Fruit fly (Drosophila melanogaster): Measurements from ENCODE around the gene Mcr.

Mcr gene

dm6 chr2L:8034734-8035133 is 48.0 kb downstream of the Mcr start (continued):
- no peak for TF ChIP-seq Hr78 (GFP tag; optimal IDR thresholded peaks at IDR 0.05)
- TF ChIP-seq CTCF (GFP tag; optimal IDR thresholded peaks at IDR 0.05): no peak
- peak; percentile 68 for TF ChIP-seq CG14014 (GFP tag; IDR thresholded peaks at IDR 0.05)
- TF ChIP-seq gem (tag; optimal IDR thresholded peaks at IDR 0.05): peak; percentile 76
- peak; percentile 61; the same call in 1 of the 2 replicates for TF ChIP-seq CG6689 (GFP tag; IDR thresholded peaks at IDR 0.05)
- TF ChIP-seq en (GFP tag; optimal IDR thresholded peaks at IDR 0.05): no peak
- no peak for TF ChIP-seq CHES-1-like (GFP tag; optimal IDR thresholded peaks at IDR 0.05)
- TF ChIP-seq Nf-YC (tag; optimal IDR thresholded peaks at IDR 0.05): peak; percentile 32
- peak; percentile 16 for TF ChIP-seq shn (GFP tag; optimal IDR thresholded peaks at IDR 0.05)
- peak; percentile 1 for TF ChIP-seq CG2202 (tag; optimal IDR thresholded peaks at IDR 0.05)
- TF ChIP-seq CG8359 (GFP tag; optimal IDR thresholded peaks at IDR 0.05; ENCODE audit: borderline replicate concordance): no peak
- peak; percentile 63 for TF ChIP-seq CG17385 (GFP tag; optimal IDR thresholded peaks at IDR 0.05)
- no peak for TF ChIP-seq fd102C (GFP tag; optimal IDR thresholded peaks at IDR 0.05)
- no peak for TF ChIP-seq CG15073 (GFP tag; optimal IDR thresholded peaks at IDR 0.05)
- no peak for TF ChIP-seq CG6791 (GFP tag; IDR thresholded peaks at IDR 0.05; ENCODE audit: partially characterized antibody)
- peak; percentile 34 for TF ChIP-seq trem (tag; optimal IDR thresholded peaks at IDR 0.05)
- TF ChIP-seq CG7271 (tag; optimal IDR thresholded peaks at IDR 0.05): no peak
- peak; percentile 53 for TF ChIP-seq Meics (GFP tag; optimal IDR thresholded peaks at IDR 0.05)
- TF ChIP-seq CG7372 (GFP tag; IDR thresholded peaks at IDR 0.05): peak; percentile 68
- TF ChIP-seq row (GFP tag; IDR thresholded peaks at IDR 0.05): peak; percentile 85
- peak; percentile 74 for TF ChIP-seq Sox102F (GFP tag; optimal IDR thresholded peaks at IDR 0.05)
- TF ChIP-seq Mad (GFP tag; optimal IDR thresholded peaks at IDR 0.05): no peak
- no peak for TF ChIP-seq Scr (GFP tag; IDR thresholded peaks at IDR 0.05; ENCODE audit: partially characterized antibody)
- TF ChIP-seq CG15601 (tag; optimal IDR thresholded peaks at IDR 0.05): no peak
- TF ChIP-seq gcm (GFP tag; optimal IDR thresholded peaks at IDR 0.05): peak; percentile 61
- TF ChIP-seq CG30431 (GFP tag; optimal IDR thresholded peaks at IDR 0.05): peak; percentile 4
- no peak for TF ChIP-seq cg (GFP tag; optimal IDR thresholded peaks at IDR 0.05)
- no peak for TF ChIP-seq dati (GFP tag; IDR thresholded peaks at IDR 0.05)
- TF ChIP-seq cad (GFP tag; optimal IDR thresholded peaks at IDR 0.05): no peak
- TF ChIP-seq Taf1 (GFP tag; IDR thresholded peaks at IDR 0.05): 0 out of 2 replicates have a peak, but pooled peaks have one; percentile 7
- no peak for TF ChIP-seq repo (GFP tag; optimal IDR thresholded peaks at IDR 0.05)
- TF ChIP-seq CG6175 (GFP tag; IDR thresholded peaks at IDR 0.05): no peak
- peak; percentile 48; the same call in 1 of the 2 replicates for TF ChIP-seq CG17612 (GFP tag; IDR thresholded peaks at IDR 0.05)
- TF ChIP-seq gt (GFP tag; IDR thresholded peaks at IDR 0.05): no peak
- peak; percentile 37 for TF ChIP-seq tin (GFP tag; optimal IDR thresholded peaks at IDR 0.05)
- TF ChIP-seq CG14860 (GFP tag; IDR thresholded peaks at IDR 0.05; ENCODE audit: partially characterized antibody): no peak
- TF ChIP-seq disco-r (GFP tag; optimal IDR thresholded peaks at IDR 0.05): no peak
- no peak for TF ChIP-seq Mes4 (GFP tag; optimal IDR thresholded peaks at IDR 0.05)
- TF ChIP-seq Vsx1 (GFP tag; optimal IDR thresholded peaks at IDR 0.05): peak; percentile 1
- peak; percentile 31; the same call in 1 of the 2 replicates for TF ChIP-seq CG9932 (GFP tag; IDR thresholded peaks at IDR 0.05)
- peak; percentile 88 for TF ChIP-seq CG11696 (GFP tag; IDR thresholded peaks at IDR 0.05)
- TF ChIP-seq sd (tag; optimal IDR thresholded peaks at IDR 0.05): no peak
- TF ChIP-seq chm (GFP tag; IDR thresholded peaks at IDR 0.05): peak; percentile 67; the same call in 1 of the 2 replicates
- peak; percentile 36 for TF ChIP-seq CG15696 (tag; optimal IDR thresholded peaks at IDR 0.05)
- peak; percentile 72 for TF ChIP-seq esg (GFP tag; conservative IDR thresholded peaks at IDR 0.05)
- no peak; the same call in 1 of the 2 replicates for TF ChIP-seq Ravus (GFP tag; IDR thresholded peaks at IDR 0.05)
- peak; percentile 23 for TF ChIP-seq CG18476 (GFP tag; optimal IDR thresholded peaks at IDR 0.05)
- TF ChIP-seq CG6683 (GFP tag; optimal IDR thresholded peaks at IDR 0.05): peak; percentile 3
- peak; percentile 54; the same call in 1 of the 2 replicates for TF ChIP-seq ap (GFP tag; IDR thresholded peaks at IDR 0.05)
- peak; percentile 27; the same call in 1 of the 2 replicates for TF ChIP-seq sob (GFP tag; IDR thresholded peaks at IDR 0.05)
- TF ChIP-seq Eip74EF (GFP tag; optimal IDR thresholded peaks at IDR 0.05): peak in 1 of 2 experiments; percentile 49
